Fruit fly (Drosophila melanogaster): ENCODE measurements around the gene CG8927.

The CG8927 gene

dm6 chr3R:16231385-16232307 lies 50.8 kb downstream of the CG8927 start (continued):
- TF ChIP-seq CG18619 (GFP tag; optimal IDR thresholded peaks at IDR 0.05) (peak; percentile 76), CG5180 (GFP tag; optimal IDR thresholded peaks at IDR 0.05) (peak; percentile 66), zen (tag; optimal IDR thresholded peaks at IDR 0.05) (peak; percentile 14), CG3281 (GFP tag; optimal IDR thresholded peaks at IDR 0.05) (peak; percentile 76), CG18011 (GFP tag; optimal IDR thresholded peaks at IDR 0.05) (peak; percentile 55), Dll (GFP tag; IDR thresholded peaks at IDR 0.05; ENCODE audit: partially characterized antibody) (no peak), mirr (GFP tag; optimal IDR thresholded peaks at IDR 0.05) (peak; percentile 20), tna (GFP tag; IDR thresholded peaks at IDR 0.05; ENCODE audit: partially characterized antibody) (no peak), CG16779 (GFP tag; IDR thresholded peaks at IDR 0.05) (no peak), CG9797 (GFP tag; optimal IDR thresholded peaks at IDR 0.05) (peak; percentile 5), Nf-YB (GFP tag; optimal IDR thresholded peaks at IDR 0.05) (peak; percentile 37), CG3838 (GFP tag; optimal IDR thresholded peaks at IDR 0.05) (peak; percentile 35), CG15601 (tag; optimal IDR thresholded peaks at IDR 0.05) (peak; percentile 57), HLH54F (GFP tag; optimal IDR thresholded peaks at IDR 0.05) (peak; percentile 76), ATbp (GFP tag; optimal IDR thresholded peaks at IDR 0.05) (peak; percentile 73), CG16863 (GFP tag; optimal IDR thresholded peaks at IDR 0.05) (peak; percentile 78), CG12299 (tag; optimal IDR thresholded peaks at IDR 0.05) (peak; percentile 50), ftz-f1 (GFP tag; optimal IDR thresholded peaks at IDR 0.05) (peak; percentile 76), CG11456 (GFP tag; IDR thresholded peaks at IDR 0.05) (no peak), CG4820 (GFP tag; optimal IDR thresholded peaks at IDR 0.05) (peak; percentile 77), nerfin-2 (GFP tag; IDR thresholded peaks at IDR 0.05; ENCODE audit: partially characterized antibody) (no peak), jing (GFP tag; optimal IDR thresholded peaks at IDR 0.05) (peak; percentile 59), Xbp1 (GFP tag; optimal IDR thresholded peaks at IDR 0.05) (peak; percentile 71), CG17385 (GFP tag; optimal IDR thresholded peaks at IDR 0.05) (peak; percentile 64), tup (GFP tag; optimal IDR thresholded peaks at IDR 0.05) (peak; percentile 7), Sox100B (GFP tag; optimal IDR thresholded peaks at IDR 0.05) (peak; percentile 84), CG30431 (GFP tag; optimal IDR thresholded peaks at IDR 0.05) (peak; percentile 74), CG17359 (tag; optimal IDR thresholded peaks at IDR 0.05) (peak; percentile 68), Chrac-16 (GFP tag; optimal IDR thresholded peaks at IDR 0.05) (peak; percentile 75), oc (tag; optimal IDR thresholded peaks at IDR 0.05) (no peak), Oli (tag; optimal IDR thresholded peaks at IDR 0.05) (peak; percentile 88), CG1233 (GFP tag; optimal IDR thresholded peaks at IDR 0.05) (peak; percentile 69), gcm (GFP tag; optimal IDR thresholded peaks at IDR 0.05) (peak; percentile 42), CG17612 (GFP tag; IDR thresholded peaks at IDR 0.05) (no peak), tll (GFP tag; optimal IDR thresholded peaks at IDR 0.05) (peak; percentile 13 to 39), Hr51 (GFP tag; optimal IDR thresholded peaks at IDR 0.05) (peak; percentile 47 to 77), Ssrp (tag; optimal IDR thresholded peaks at IDR 0.05) (peak; percentile 76), Scr (GFP tag; IDR thresholded peaks at IDR 0.05; ENCODE audit: partially characterized antibody) (no peak), vvl (GFP tag; IDR thresholded peaks at IDR 0.05) (no peak), GATAe (GFP tag; conservative IDR thresholded peaks at IDR 0.05) (no peak), CG15479 (GFP tag; optimal IDR thresholded peaks at IDR 0.05) (no peak), otp (GFP tag; IDR thresholded peaks at IDR 0.05) (no peak), phol (tag; optimal IDR thresholded peaks at IDR 0.05) (peak; percentile 86), Ptx1 (GFP tag; IDR thresholded peaks at IDR 0.05) (no peak), Optix (GFP tag; IDR thresholded peaks at IDR 0.05) (no peak), CG4617 (GFP tag; optimal IDR thresholded peaks at IDR 0.05; ENCODE audit: borderline replicate concordance) (peak; percentile 14)
